Fruit fly (Drosophila melanogaster) whole organism, wandering third instar larva: Measurements from ENCODE around the gene Hr4.

Experiments used
- CG9705 ChIP-seq: fragments of 200-800 bp; sonication (Bioruptor generic); optimal IDR thresholded peaks from 2 replicates; lab custom pipeline; 2018; ENCODE audit warnings: missing biosample characterization, mild to moderate bottlenecking, missing genetic modification characterization
- GATAd ChIP-seq: sonication (Bioruptor generic); optimal IDR thresholded peaks from 2 replicates; lab custom pipeline; 2016; ENCODE audit warnings: missing biosample characterization, missing genetic modification characterization
- Hr78 ChIP-seq: fragments of >200 bp; optimal IDR thresholded peaks from 2 replicates; lab custom pipeline; 2017; ENCODE audit warnings: missing biosample characterization, missing genetic modification characterization
- Jra ChIP-seq: sonication (Bioruptor generic); optimal IDR thresholded peaks from 2 replicates; lab custom pipeline; 2016; ENCODE audit warnings: missing biosample characterization, missing genetic modification characterization
- Myc ChIP-seq: fragments of >200 bp; optimal IDR thresholded peaks from 2 replicates; lab custom pipeline; 2017
- jim ChIP-seq: fragments of 175-275, 200-325 bp; sonication (Bioruptor generic); optimal IDR thresholded peaks from 2 replicates; lab custom pipeline; 2016; ENCODE audit warnings: missing biosample characterization, mild to moderate bottlenecking, missing genetic modification characterization
- pan ChIP-seq: fragments of >200 bp; optimal IDR thresholded peaks from 2 replicates; lab custom pipeline; 2017
- tai ChIP-seq: sonication (Bioruptor generic); optimal IDR thresholded peaks from 2 replicates; lab custom pipeline; 2016; ENCODE audit warnings: missing biosample characterization, missing genetic modification characterization
- usp ChIP-seq: fragments of >200 bp; optimal IDR thresholded peaks from 2 replicates; lab custom pipeline; 2017; ENCODE audit warnings: missing biosample characterization, missing genetic modification characterization

dm6 chrX:1952898-1953297, 11.2 kb downstream of the Hr4 start:
- TF ChIP-seq pan (lab: Kevin White, UChicago) (no peak), CG9705 (GFP tag; lab: Kevin White, UChicago) (no peak), tai (GFP tag; lab: Kevin White, UChicago) (peak; percentile 34), Hr78 (no peak), usp (GFP tag; lab: Kevin White, UChicago) (no peak), jim (GFP tag; lab: Kevin White, UChicago) (no peak), GATAd (GFP tag; lab: Kevin White, UChicago) (no peak), Myc (lab: Kevin White, UChicago) (peak; percentile 6), Jra (no peak)
